Fruit fly (Drosophila melanogaster) whole organism, embryonic: ENCODE measurements around the gene Srp14.

Experiments used
- CG10959 ChIP-seq: fragments of 200-800 bp; sonication (Bioruptor generic); IDR thresholded peaks from 2 replicates; pipeline ENCODE4 v1.3.6; 2022; ENCODE audit warnings: missing biosample characterization, missing genetic modification characterization
- CG10979 ChIP-seq: fragments of 200-800 bp; sonication (Bioruptor generic); optimal IDR thresholded peaks from 2 replicates; lab custom pipeline; 2018; ENCODE audit warnings: missing biosample characterization, mild to moderate bottlenecking, missing genetic modification characterization, moderate library complexity
- CG12236 ChIP-seq: fragments of 200-800 bp; sonication (Bioruptor generic); optimal IDR thresholded peaks from 2 replicates; lab custom pipeline; 2016; ENCODE audit warnings: missing biosample characterization, missing genetic modification characterization
- CG12391 ChIP-seq: fragments of 200-800 bp; sonication (Bioruptor generic); optimal IDR thresholded peaks from 3 replicates; lab custom pipeline; 2018; ENCODE audit warnings: missing biosample characterization, mild to moderate bottlenecking, missing genetic modification characterization, moderate library complexity
- CG13296 ChIP-seq: fragments of 200-800 bp; sonication (Bioruptor generic); optimal IDR thresholded peaks from 3 replicates; lab custom pipeline; 2018; ENCODE audit warnings: missing biosample characterization, mild to moderate bottlenecking, missing genetic modification characterization
- CG13894 ChIP-seq: fragments of 200-800 bp; sonication (Bioruptor generic); optimal IDR thresholded peaks from 3 replicates; lab custom pipeline; 2018; ENCODE audit warnings: missing biosample characterization, mild to moderate bottlenecking, missing genetic modification characterization, moderate library complexity
- CG14965 ChIP-seq: fragments of 200-800 bp; sonication (Bioruptor generic); optimal IDR thresholded peaks from 2 replicates; lab custom pipeline; 2016; ENCODE audit warnings: missing biosample characterization, missing genetic modification characterization, borderline replicate concordance
- CG1529 ChIP-seq: fragments of 200-800 bp; sonication (Bioruptor generic); optimal IDR thresholded peaks from 3 replicates; lab custom pipeline; 2018; ENCODE audit warnings: missing biosample characterization, missing genetic modification characterization
- CG17361 ChIP-seq: fragments of 200-800 bp; sonication (Bioruptor generic); IDR thresholded peaks from 3 replicates; pipeline ENCODE4 v1.3.6; 2022; ENCODE audit warnings: missing biosample characterization, missing genetic modification characterization
- CG17385 ChIP-seq: fragments of 200-800 bp; sonication (Bioruptor generic); optimal IDR thresholded peaks from 3 replicates; lab custom pipeline; 2018; ENCODE audit warnings: missing biosample characterization, mild to moderate bottlenecking, missing genetic modification characterization
- CG17612 ChIP-seq: fragments of 200-800 bp; sonication (Bioruptor generic); IDR thresholded peaks from 2 replicates; pipeline ENCODE4 v1.3.6; 2022; ENCODE audit warnings: missing biosample characterization, missing genetic modification characterization
- CG2889 ChIP-seq: fragments of 200-800 bp; sonication (Bioruptor generic); IDR thresholded peaks from 3 replicates; pipeline ENCODE4 v1.3.6; 2022; ENCODE audit warnings: missing biosample characterization, missing genetic modification characterization
- CG31224 ChIP-seq: fragments of 200-800 bp; sonication (Bioruptor generic); IDR thresholded peaks from 2 replicates; pipeline ENCODE4 v1.3.6; 2022; ENCODE audit warnings: missing biosample characterization, missing genetic modification characterization
- CG34224 ChIP-seq: fragments of 200-800 bp; sonication (Bioruptor generic); IDR thresholded peaks from 3 replicates; pipeline ENCODE4 v1.3.6; 2022; ENCODE audit warnings: missing biosample characterization, missing genetic modification characterization; ENCODE audit not compliant: partially characterized antibody
- CG4360 ChIP-seq: fragments of 200-800 bp; sonication (Bioruptor generic); IDR thresholded peaks from 2 replicates; pipeline ENCODE4 v1.3.6; 2022; ENCODE audit warnings: missing biosample characterization, missing genetic modification characterization
- CG4404 ChIP-seq: fragments of 200-800 bp; sonication (Bioruptor generic); IDR thresholded peaks from 2 replicates; pipeline ENCODE4 v1.3.6; 2022; ENCODE audit warnings: missing biosample characterization, missing genetic modification characterization
- CG5245 ChIP-seq: fragments of 200-800 bp; sonication (Bioruptor generic); optimal IDR thresholded peaks from 3 replicates; lab custom pipeline; 2016; ENCODE audit warnings: missing biosample characterization, missing genetic modification characterization
- CG6254 ChIP-seq: fragments of 200-800 bp; sonication (Bioruptor generic); optimal IDR thresholded peaks from 3 replicates; lab custom pipeline; 2017; ENCODE audit warnings: mild to moderate bottlenecking, missing biosample characterization, missing genetic modification reagents, missing genetic modification characterization
- CG7987 ChIP-seq: fragments of 200-800 bp; sonication (Bioruptor generic); optimal IDR thresholded peaks from 2 replicates; lab custom pipeline; 2018; ENCODE audit warnings: missing biosample characterization, mild to moderate bottlenecking, missing genetic modification characterization, moderate library complexity
- Dll ChIP-seq: fragments of 200-800 bp; sonication (Bioruptor generic); IDR thresholded peaks from 4 replicates; pipeline ENCODE4 v1.3.6; 2022; ENCODE audit warnings: missing biosample characterization, missing genetic modification characterization; ENCODE audit not compliant: partially characterized antibody
- Dref ChIP-seq: fragments of 200-800 bp; sonication (Bioruptor generic); IDR thresholded peaks from 2 replicates; pipeline ENCODE4 v1.3.6; 2022; ENCODE audit warnings: missing biosample characterization, missing genetic modification characterization
- Hey ChIP-seq: fragments of 200-800 bp; sonication (Bioruptor generic); optimal IDR thresholded peaks from 3 replicates; lab custom pipeline; 2018; ENCODE audit warnings: missing biosample characterization, mild to moderate bottlenecking, missing genetic modification characterization
- MESR4 ChIP-seq: fragments of 200-800 bp; sonication (Bioruptor generic); optimal IDR thresholded peaks from 2 replicates; lab custom pipeline; 2018; ENCODE audit warnings: missing biosample characterization, mild to moderate bottlenecking, missing genetic modification characterization, moderate library complexity
- Max ChIP-seq: fragments of 200-800 bp; sonication (Bioruptor generic); optimal IDR thresholded peaks from 2 replicates; lab custom pipeline; 2016; ENCODE audit warnings: missing biosample characterization, mild to moderate bottlenecking, missing genetic modification characterization
- Myb ChIP-seq: fragments of 200-800 bp; sonication (Bioruptor generic); optimal IDR thresholded peaks from 2 replicates; lab custom pipeline; 2016; ENCODE audit warnings: missing biosample characterization, missing genetic modification characterization
- NC2β ChIP-seq: fragments of 200-800 bp; sonication (Bioruptor generic); optimal IDR thresholded peaks from 2 replicates; lab custom pipeline; 2016; ENCODE audit warnings: missing biosample characterization, missing genetic modification characterization
- Neu2 ChIP-seq: fragments of 200-800 bp; sonication (Bioruptor generic); optimal IDR thresholded peaks from 3 replicates; lab custom pipeline; 2016; ENCODE audit warnings: missing biosample characterization, missing genetic modification characterization, borderline replicate concordance
- Trl ChIP-seq, 3 experiments: fragments of >200 bp in 2 of 3; fragments of 200-800 bp in 1 of 3; sonication (Bioruptor generic) in 1 of 3; optimal IDR thresholded peaks; 2 replicates in 1 of 3; 3 replicates in 2 of 3; lab custom pipeline; 2016 to 2017; ENCODE audit warnings: missing biosample characterization in 1 of 3, missing genetic modification characterization in 1 of 3
- ci ChIP-seq: fragments of 200-800 bp; sonication (Bioruptor generic); IDR thresholded peaks from 3 replicates; pipeline ENCODE4 v1.3.6; 2022; ENCODE audit warnings: missing biosample characterization, missing genetic modification characterization
- crc ChIP-seq: fragments of 200-800 bp; sonication (Bioruptor generic); optimal IDR thresholded peaks from 2 replicates; lab custom pipeline; 2016; ENCODE audit warnings: missing biosample characterization, missing genetic modification characterization
- ftz-f1 ChIP-seq: fragments of 200-800 bp; sonication (Bioruptor generic); optimal IDR thresholded peaks from 2 replicates; lab custom pipeline; 2016; ENCODE audit warnings: missing biosample characterization, missing genetic modification characterization
- gcm ChIP-seq: fragments of 200-800 bp; sonication (Bioruptor generic); optimal IDR thresholded peaks from 2 replicates; lab custom pipeline; 2019; ENCODE audit warnings: missing biosample characterization, mild to moderate bottlenecking, missing genetic modification characterization, moderate library complexity
- gt ChIP-seq: fragments of 200-800 bp; sonication (Bioruptor generic); IDR thresholded peaks from 2 replicates; pipeline ENCODE4 v1.3.6; 2022; ENCODE audit warnings: missing biosample characterization, missing genetic modification characterization
- ind ChIP-seq: fragments of 200-800 bp; sonication (Bioruptor generic); optimal IDR thresholded peaks from 3 replicates; lab custom pipeline; 2016; ENCODE audit warnings: missing biosample characterization, missing genetic modification characterization
- nau ChIP-seq: fragments of 200-800 bp; sonication (Bioruptor generic); optimal IDR thresholded peaks from 3 replicates; lab custom pipeline; 2017; ENCODE audit warnings: missing biosample characterization, mild to moderate bottlenecking, missing genetic modification characterization, missing genetic modification reagents
- pita ChIP-seq: fragments of 200-800 bp; sonication (Bioruptor generic); optimal IDR thresholded peaks from 2 replicates; lab custom pipeline; 2017; ENCODE audit warnings: missing biosample characterization, mild to moderate bottlenecking, missing genetic modification characterization
- repo ChIP-seq: fragments of 200-800 bp; sonication (Bioruptor generic); optimal IDR thresholded peaks from 2 replicates; lab custom pipeline; 2016; ENCODE audit warnings: missing biosample characterization, missing genetic modification characterization
- run ChIP-seq: fragments of 200-800 bp; sonication (Bioruptor generic); optimal IDR thresholded peaks from 3 replicates; lab custom pipeline; 2018; ENCODE audit warnings: missing biosample characterization, mild to moderate bottlenecking, missing genetic modification characterization
- schlank ChIP-seq: fragments of 200-800 bp; sonication (Bioruptor generic); optimal IDR thresholded peaks from 2 replicates; lab custom pipeline; 2018; ENCODE audit warnings: missing biosample characterization, mild to moderate bottlenecking, missing genetic modification characterization
- seq ChIP-seq: fragments of 200-800 bp; sonication (Bioruptor generic); IDR thresholded peaks from 2 replicates; pipeline ENCODE4 v1.3.6; 2022; ENCODE audit warnings: missing biosample characterization, missing genetic modification characterization
- tap ChIP-seq: fragments of 200-800 bp; optimal IDR thresholded peaks from 3 replicates; lab custom pipeline; 2019; ENCODE audit warnings: missing biosample characterization, mild to moderate bottlenecking, missing genetic modification characterization, moderate library complexity
- tio ChIP-seq: fragments of 200-800 bp; sonication (Bioruptor generic); optimal IDR thresholded peaks from 2 replicates; lab custom pipeline; 2017; ENCODE audit warnings: missing biosample characterization, missing genetic modification characterization, inconsistent platforms
- tll ChIP-seq, 2 experiments: fragments of 200-800 bp in 1 of 2; fragments of >200 bp in 1 of 2; sonication (Bioruptor generic) in 1 of 2; optimal IDR thresholded peaks; 2 replicates each; lab custom pipeline; 2017 to 2019; ENCODE audit warnings: missing biosample characterization in 2 of 2, missing genetic modification characterization in 2 of 2, mild to moderate bottlenecking in 1 of 2, moderate library complexity in 1 of 2
- ttk ChIP-seq: fragments of 200-800 bp; sonication (Bioruptor generic); IDR thresholded peaks from 2 replicates; pipeline ENCODE4 v2.1.2; 2022; ENCODE audit warnings: missing biosample characterization, missing genetic modification characterization
- tx ChIP-seq: fragments of 200-800 bp; sonication (Bioruptor generic); optimal IDR thresholded peaks from 2 replicates; lab custom pipeline; 2016; ENCODE audit warnings: missing biosample characterization, missing genetic modification characterization
- unc-4 ChIP-seq: fragments of 200-800 bp; sonication (Bioruptor generic); IDR thresholded peaks from 2 replicates; pipeline ENCODE4 v1.3.6; 2022; ENCODE audit warnings: missing biosample characterization, missing genetic modification characterization; ENCODE audit not compliant: partially characterized antibody
- vnd ChIP-seq: fragments of 200-800 bp; sonication (Bioruptor generic); IDR thresholded peaks from 3 replicates; pipeline ENCODE4 v1.3.6; 2022; ENCODE audit warnings: missing biosample characterization, missing genetic modification characterization; ENCODE audit not compliant: partially characterized antibody
- zfh2 ChIP-seq: fragments of 200-800 bp; sonication (Bioruptor generic); optimal IDR thresholded peaks from 2 replicates; lab custom pipeline; 2016; ENCODE audit warnings: missing biosample characterization, missing genetic modification characterization

Gene Srp14

dm6 chr3R:20550632-20551486 is 29.1 kb upstream of the Srp14 start (continued):
- no peak for TF ChIP-seq CG17361
- TF ChIP-seq pita (GFP tag; lab: Kevin White, UChicago), result no peak
- TF ChIP-seq Neu2 (GFP tag; lab: Kevin White, UChicago), result no peak
- TF ChIP-seq nau (GFP tag; lab: Kevin White, UChicago), result peak; percentile 91
- peak; percentile 74 for TF ChIP-seq CG17385 (GFP tag; lab: Kevin White, UChicago)
- TF ChIP-seq CG2889 (GFP tag; lab: Robert Waterston, UW), result 0 out of 3 replicates have a peak, but pooled peaks have one; percentile 41
- TF ChIP-seq CG1529, result peak; percentile 86
- TF ChIP-seq CG12391 (tag; lab: Kevin White, UChicago), result peak; percentile 1
- TF ChIP-seq CG17612 (GFP tag; lab: Robert Waterston, UW), result no peak
- peak; percentile 98 for TF ChIP-seq CG7987 (GFP tag; lab: Kevin White, UChicago)
- TF ChIP-seq ci, result peak; percentile 87
- peak; percentile 79 for TF ChIP-seq Dref
- peak in 1 of 2 experiments; percentile 88 for TF ChIP-seq tll (GFP tag; optimal IDR thresholded peaks at IDR 0.05; lab: Kevin White, UChicago)
- peak; percentile 91 for TF ChIP-seq schlank (tag; lab: Kevin White, UChicago)
- TF ChIP-seq Max, result no peak
- peak; percentile 40 for TF ChIP-seq NC2β
- TF ChIP-seq repo, result peak; percentile 42
- no peak for TF ChIP-seq CG4404
- TF ChIP-seq CG5245 (GFP tag; lab: Kevin White, UChicago), result no peak
- peak; percentile 62; the same call in 1 of the 2 replicates for TF ChIP-seq seq
- no peak; the same call in 1 of the 2 replicates for TF ChIP-seq CG4360 (GFP tag; lab: Robert Waterston, UW)
- peak; percentile 89 for TF ChIP-seq unc-4 (GFP tag; lab: Robert Waterston, UW)
- TF ChIP-seq CG10979 (tag; lab: Kevin White, UChicago), result no peak
- peak; percentile 75 for TF ChIP-seq tap (tag; lab: Kevin White, UChicago)
- TF ChIP-seq Trl (optimal IDR thresholded peaks at IDR 0.05; lab: Kevin White, UChicago), result no peak
- peak; percentile 59 for TF ChIP-seq Trl (GFP tag; optimal IDR thresholded peaks at IDR 0.05; lab: Kevin White, UChicago)
- TF ChIP-seq tio (GFP tag; lab: Kevin White, UChicago), result no peak
- TF ChIP-seq CG31224 (GFP tag; lab: Robert Waterston, UW), result no peak
- peak; percentile 63 for TF ChIP-seq CG13894
- TF ChIP-seq Dll (GFP tag; lab: Robert Waterston, UW), result peak; percentile 84; the same call in 3 of the 4 replicates
- no peak for TF ChIP-seq gt
- peak; percentile 93 for TF ChIP-seq vnd (GFP tag; lab: Robert Waterston, UW)
- peak; percentile 66 for TF ChIP-seq CG14965 (GFP tag; lab: Kevin White, UChicago)
- peak; percentile 81 for TF ChIP-seq gcm (GFP tag; lab: Kevin White, UChicago)
- peak; percentile 42 for TF ChIP-seq crc (GFP tag; lab: Kevin White, UChicago)
- TF ChIP-seq CG34224 (GFP tag; lab: Robert Waterston, UW), result peak; percentile 90
- no peak for TF ChIP-seq ind
- TF ChIP-seq tx (GFP tag; lab: Kevin White, UChicago), result no peak
- peak; percentile 60 for TF ChIP-seq Myb
- peak; percentile 84 for TF ChIP-seq CG12236 (GFP tag; lab: Kevin White, UChicago)
- TF ChIP-seq ftz-f1 (GFP tag; lab: Kevin White, UChicago), result peak; percentile 27
- TF ChIP-seq zfh2, result no peak
- TF ChIP-seq Hey, result peak; percentile 91
- TF ChIP-seq CG10959 (GFP tag; lab: Robert Waterston, UW), result no peak; the same call in 1 of the 2 replicates
- TF ChIP-seq CG6254, result peak; percentile 69
- peak; percentile 35 for TF ChIP-seq run (tag; lab: Kevin White, UChicago)
- no peak for TF ChIP-seq ttk (GFP tag; lab: Robert Waterston, UW)
- TF ChIP-seq CG13296 (GFP tag; lab: Kevin White, UChicago), result peak; percentile 86
- peak; percentile 54 for TF ChIP-seq MESR4
